Comparison of ENCODE assay signal across 5 fruit fly cellular contexts in genomic region chr3L:14665802-14666351, dm6.
TF ChIP-seq lines count a peak whose summit lies in the region.

No protein-coding gene starts in this region.

- TF ChIP-seq CTCF in whole organism, embryonic (GFP tag; optimal IDR thresholded peaks at IDR 0.05; lab: Kevin White, UChicago), result peak; percentile 62

TF ChIP-seq in whole organism, adult, 20 proteins besides CTCF, POLR2A, EP300 and RAD21:
- no peak for TF ChIP-seq ovo (GFP tag; optimal IDR thresholded peaks at IDR 0.05; lab: Kevin White, UChicago)
- TF ChIP-seq Mnt (GFP tag; optimal IDR thresholded peaks at IDR 0.05; lab: Kevin White, UChicago), result no peak
- peak; percentile 39 for TF ChIP-seq CG14711 (tag; optimal IDR thresholded peaks at IDR 0.05; lab: Kevin White, UChicago)
- TF ChIP-seq CG7101 (tag; optimal IDR thresholded peaks at IDR 0.05; lab: Kevin White, UChicago), result peak; percentile 9
- TF ChIP-seq pad (GFP tag; optimal IDR thresholded peaks at IDR 0.05; lab: Kevin White, UChicago), result no peak
- no peak for TF ChIP-seq CG11617 (GFP tag; optimal IDR thresholded peaks at IDR 0.05; lab: Kevin White, UChicago)
- no peak for TF ChIP-seq kay (GFP tag; lab: Kevin White, UChicago; ENCODE audit: borderline replicate concordance)
- TF ChIP-seq CG5204 (GFP tag; optimal IDR thresholded peaks at IDR 0.05; lab: Kevin White, UChicago), result no peak
- TF ChIP-seq Clk (GFP tag; optimal IDR thresholded peaks at IDR 0.05; lab: Kevin White, UChicago), result no peak
- TF ChIP-seq bab1 (GFP tag; optimal IDR thresholded peaks at IDR 0.05; lab: Kevin White, UChicago), result peak; percentile 16

TF ChIP-seq in whole organism, embryonic, 481 proteins besides CTCF, POLR2A, EP300 and RAD21 (continues in another document):
- TF ChIP-seq H15 (GFP tag; IDR thresholded peaks at IDR 0.05; lab: Robert Waterston, UW) (peak; percentile 89), toy (GFP tag; IDR thresholded peaks at IDR 0.05; lab: Robert Waterston, UW) (peak; percentile 74), stwl (tag; optimal IDR thresholded peaks at IDR 0.05; lab: Kevin White, UChicago) (peak; percentile 33), nom (GFP tag; optimal IDR thresholded peaks at IDR 0.05; lab: Kevin White, UChicago) (peak; percentile 76), Meics (GFP tag; optimal IDR thresholded peaks at IDR 0.05; lab: Kevin White, UChicago) (peak; percentile 85), NK7.1 (GFP tag; optimal IDR thresholded peaks at IDR 0.05; lab: Kevin White, UChicago) (peak; percentile 85), Dad (GFP tag; optimal IDR thresholded peaks at IDR 0.05; lab: Kevin White, UChicago) (peak; percentile 89), bowl (GFP tag; IDR thresholded peaks at IDR 0.05; lab: Robert Waterston, UW) (0 out of 2 replicates have a peak, but pooled peaks have one; percentile 57), wor (GFP tag; IDR thresholded peaks at IDR 0.05; lab: Robert Waterston, UW) (peak; percentile 80), ind (GFP tag; optimal IDR thresholded peaks at IDR 0.05; lab: Kevin White, UChicago) (peak; percentile 80), chn (GFP tag; optimal IDR thresholded peaks at IDR 0.05; lab: Kevin White, UChicago) (peak; percentile 90), CG2129 (GFP tag; IDR thresholded peaks at IDR 0.05; lab: Robert Waterston, UW; ENCODE audit: partially characterized antibody) (no peak), vvl (GFP tag; IDR thresholded peaks at IDR 0.05; lab: Robert Waterston, UW) (peak; percentile 93), seq (GFP tag; IDR thresholded peaks at IDR 0.05; lab: Robert Waterston, UW) (peak; percentile 83), az2 (GFP tag; optimal IDR thresholded peaks at IDR 0.05; lab: Kevin White, UChicago) (peak; percentile 92), klu (GFP tag; IDR thresholded peaks at IDR 0.05; lab: Robert Waterston, UW) (0 out of 2 replicates have a peak, but pooled peaks have one; percentile 35), cad (GFP tag; optimal IDR thresholded peaks at IDR 0.05; lab: Kevin White, UChicago) (no peak), org-1 (GFP tag; optimal IDR thresholded peaks at IDR 0.05; lab: Kevin White, UChicago) (peak; percentile 83), GATAe (GFP tag; conservative IDR thresholded peaks at IDR 0.05; lab: Robert Waterston, UW) (0 out of 2 replicates have a peak, but pooled peaks have one; percentile 9)

TF ChIP-seq in whole organism, prepupa, 60 proteins besides CTCF, POLR2A, EP300 and RAD21 (continues in another document):
- peak; percentile 24 for TF ChIP-seq CG8319 (GFP tag; optimal IDR thresholded peaks at IDR 0.05; lab: Kevin White, UChicago)
- TF ChIP-seq Eip75B (GFP tag; optimal IDR thresholded peaks at IDR 0.05; lab: Kevin White, UChicago), result peak; percentile 87
- peak; percentile 88 for TF ChIP-seq CG8119 (GFP tag; IDR thresholded peaks at IDR 0.05; lab: Robert Waterston, UW)
- peak; percentile 55 for TF ChIP-seq Ets21C (GFP tag; optimal IDR thresholded peaks at IDR 0.05; lab: Kevin White, UChicago)
- peak; percentile 70 for TF ChIP-seq fkh (GFP tag; optimal IDR thresholded peaks at IDR 0.05; lab: Kevin White, UChicago)
- peak; percentile 78 for TF ChIP-seq Hr39 (GFP tag; optimal IDR thresholded peaks at IDR 0.05; lab: Kevin White, UChicago)
- TF ChIP-seq CG6163 (GFP tag; IDR thresholded peaks at IDR 0.05; lab: Robert Waterston, UW), result peak; percentile 92
- peak; percentile 89 for TF ChIP-seq Ets96B (tag; optimal IDR thresholded peaks at IDR 0.05; lab: Kevin White, UChicago)
- peak; percentile 76 for TF ChIP-seq Sox102F (GFP tag; optimal IDR thresholded peaks at IDR 0.05; lab: Kevin White, UChicago)
- peak; percentile 97 for TF ChIP-seq Eip78C (GFP tag; lab: Kevin White, UChicago)
- peak; percentile 76 for TF ChIP-seq dac (GFP tag; optimal IDR thresholded peaks at IDR 0.05; lab: Kevin White, UChicago)
- peak; percentile 38 for TF ChIP-seq fd85E (GFP tag; optimal IDR thresholded peaks at IDR 0.05; lab: Kevin White, UChicago)
- TF ChIP-seq CG11762 (GFP tag; optimal IDR thresholded peaks at IDR 0.05; lab: Kevin White, UChicago; ENCODE audit: insufficient read depth), result peak; percentile 81
- TF ChIP-seq CG9139 (GFP tag; optimal IDR thresholded peaks at IDR 0.05; lab: Kevin White, UChicago), result peak; percentile 81
- peak; percentile 88 for TF ChIP-seq CG32006 (GFP tag; optimal IDR thresholded peaks at IDR 0.05; lab: Kevin White, UChicago)
- peak; percentile 84 for TF ChIP-seq CG1621 (tag; optimal IDR thresholded peaks at IDR 0.05; lab: Kevin White, UChicago)
- peak; percentile 80 for TF ChIP-seq Lpt (GFP tag; optimal IDR thresholded peaks at IDR 0.05; lab: Kevin White, UChicago)
- TF ChIP-seq eg (GFP tag; IDR thresholded peaks at IDR 0.05; lab: Robert Waterston, UW), result peak; percentile 90
- TF ChIP-seq acj6 (GFP tag; optimal IDR thresholded peaks at IDR 0.05; lab: Kevin White, UChicago), result peak; percentile 85
- peak; percentile 65 for TF ChIP-seq CG6276 (GFP tag; optimal IDR thresholded peaks at IDR 0.05; lab: Kevin White, UChicago)
- peak; percentile 90 for TF ChIP-seq Sox14 (GFP tag; optimal IDR thresholded peaks at IDR 0.05; lab: Kevin White, UChicago)

TF ChIP-seq in whole organism, pupa, 21 proteins besides CTCF, POLR2A, EP300 and RAD21:
- TF ChIP-seq CG9948 (tag; optimal IDR thresholded peaks at IDR 0.05; lab: Kevin White, UChicago) (peak; percentile 79), CG34367 (tag; optimal IDR thresholded peaks at IDR 0.05; lab: Kevin White, UChicago) (peak; percentile 87), CG8159 (tag; optimal IDR thresholded peaks at IDR 0.05; lab: Kevin White, UChicago) (peak; percentile 88), CG32121 (GFP tag; IDR thresholded peaks at IDR 0.05; lab: Robert Waterston, UW) (peak; percentile 66; the same call in 1 of the 2 replicates), rn (GFP tag; IDR thresholded peaks at IDR 0.05; lab: Robert Waterston, UW) (peak; percentile 72), EcR (GFP tag; optimal IDR thresholded peaks at IDR 0.05; lab: Kevin White, UChicago) (peak; percentile 30), Pif1B (GFP tag; optimal IDR thresholded peaks at IDR 0.05; lab: Kevin White, UChicago) (peak; percentile 89), Snoo (tag; optimal IDR thresholded peaks at IDR 0.05; lab: Kevin White, UChicago) (peak; percentile 73), CG13204 (GFP tag; optimal IDR thresholded peaks at IDR 0.05; lab: Kevin White, UChicago) (peak; percentile 81), CG10348 (GFP tag; IDR thresholded peaks at IDR 0.05; lab: Robert Waterston, UW) (no peak), CG12605 (GFP tag; IDR thresholded peaks at IDR 0.05; lab: Robert Waterston, UW) (peak; percentile 79), CG8301 (tag; optimal IDR thresholded peaks at IDR 0.05; lab: Kevin White, UChicago) (peak; percentile 85), fd96Ca (GFP tag; IDR thresholded peaks at IDR 0.05; lab: Robert Waterston, UW) (peak; percentile 90), D1 (tag; optimal IDR thresholded peaks at IDR 0.05; lab: Kevin White, UChicago) (peak; percentile 55), Ets98B (GFP tag; IDR thresholded peaks at IDR 0.05; lab: Robert Waterston, UW) (peak; percentile 84), CG4496 (GFP tag; IDR thresholded peaks at IDR 0.05; lab: Robert Waterston, UW) (peak; percentile 92), CG15710 (tag; optimal IDR thresholded peaks at IDR 0.05; lab: Kevin White, UChicago) (peak; percentile 89), gl (tag; optimal IDR thresholded peaks at IDR 0.05; lab: Kevin White, UChicago) (peak; percentile 64), CG14655 (GFP tag; optimal IDR thresholded peaks at IDR 0.05; lab: Kevin White, UChicago) (peak; percentile 88), Pif1A (GFP tag; optimal IDR thresholded peaks at IDR 0.05; lab: Kevin White, UChicago) (peak; percentile 94), CG17806 (tag; optimal IDR thresholded peaks at IDR 0.05; lab: Kevin White, UChicago) (peak; percentile 91)

TF ChIP-seq in whole organism, wandering third instar larva, 38 proteins besides CTCF, POLR2A, EP300 and RAD21 (continues in another document):
- TF ChIP-seq sv (GFP tag; optimal IDR thresholded peaks at IDR 0.05; lab: Kevin White, UChicago), result peak; percentile 88
- no peak for TF ChIP-seq dsf (GFP tag; optimal IDR thresholded peaks at IDR 0.05; lab: Kevin White, UChicago; ENCODE audit: borderline replicate concordance)
- TF ChIP-seq sage (GFP tag; optimal IDR thresholded peaks at IDR 0.05; lab: Kevin White, UChicago), result peak; percentile 51
- TF ChIP-seq tai (GFP tag; optimal IDR thresholded peaks at IDR 0.05; lab: Kevin White, UChicago), result no peak
- TF ChIP-seq Rel (GFP tag; optimal IDR thresholded peaks at IDR 0.05; lab: Kevin White, UChicago), result no peak
- no peak for TF ChIP-seq Rel (tag; optimal IDR thresholded peaks at IDR 0.05; lab: Kevin White, UChicago)
- TF ChIP-seq HLH106 (tag; optimal IDR thresholded peaks at IDR 0.05; lab: Kevin White, UChicago), result peak; percentile 60
- no peak for TF ChIP-seq Dif (GFP tag; optimal IDR thresholded peaks at IDR 0.05; lab: Kevin White, UChicago; ENCODE audit: partially characterized antibody)
- no peak for TF ChIP-seq Abd-B (GFP tag; optimal IDR thresholded peaks at IDR 0.05; lab: Kevin White, UChicago)
- TF ChIP-seq Sp1 (GFP tag; optimal IDR thresholded peaks at IDR 0.05; lab: Kevin White, UChicago), result peak; percentile 66
- TF ChIP-seq h (GFP tag; optimal IDR thresholded peaks at IDR 0.05; lab: Kevin White, UChicago), result peak; percentile 79
- TF ChIP-seq N (GFP tag; optimal IDR thresholded peaks at IDR 0.05; lab: Kevin White, UChicago), result no peak
- TF ChIP-seq GATAd (GFP tag; optimal IDR thresholded peaks at IDR 0.05; lab: Kevin White, UChicago), result no peak
- no peak for TF ChIP-seq Jra (GFP tag; optimal IDR thresholded peaks at IDR 0.05; lab: Kevin White, UChicago)
- no peak for TF ChIP-seq Hr78 (GFP tag; optimal IDR thresholded peaks at IDR 0.05; lab: Kevin White, UChicago)
- peak; percentile 41 for TF ChIP-seq woc (GFP tag; optimal IDR thresholded peaks at IDR 0.05; lab: Kevin White, UChicago)
- TF ChIP-seq dl (GFP tag; optimal IDR thresholded peaks at IDR 0.05; lab: Kevin White, UChicago; ENCODE audit: insufficient read depth in 1 of 2, partially characterized antibody in 2 of 2), result no peak
- TF ChIP-seq CrebA (GFP tag; optimal IDR thresholded peaks at IDR 0.05; lab: Kevin White, UChicago; ENCODE audit: borderline replicate concordance), result no peak
- peak; percentile 68 for TF ChIP-seq OdsH (GFP tag; optimal IDR thresholded peaks at IDR 0.05; lab: Kevin White, UChicago)
- no peak for TF ChIP-seq Mio (GFP tag; optimal IDR thresholded peaks at IDR 0.05; lab: Kevin White, UChicago)
- no peak for TF ChIP-seq Myc (optimal IDR thresholded peaks at IDR 0.05; lab: Kevin White, UChicago)
- no peak for TF ChIP-seq usp (GFP tag; optimal IDR thresholded peaks at IDR 0.05; lab: Kevin White, UChicago)
- TF ChIP-seq fru (GFP tag; optimal IDR thresholded peaks at IDR 0.05; lab: Kevin White, UChicago), result peak; percentile 75
- TF ChIP-seq brk (GFP tag; optimal IDR thresholded peaks at IDR 0.05; lab: Kevin White, UChicago), result peak; percentile 24
- no peak for TF ChIP-seq CG9705 (GFP tag; optimal IDR thresholded peaks at IDR 0.05; lab: Kevin White, UChicago)
- peak; percentile 76 for TF ChIP-seq br (GFP tag; optimal IDR thresholded peaks at IDR 0.05; lab: Kevin White, UChicago)
- peak; percentile 79 for TF ChIP-seq rgr (GFP tag; optimal IDR thresholded peaks at IDR 0.05; lab: Kevin White, UChicago)
- no peak for TF ChIP-seq jim (GFP tag; optimal IDR thresholded peaks at IDR 0.05; lab: Kevin White, UChicago)
